Worm (Caenorhabditis elegans) whole organism, L2 larva: ENCODE measurements around the gene W02B12.12.
A peak's percentile ranks its signal among the peaks of the same experiment; 100 is the strongest.

Source experiments
- F13H6.1 ChIP-seq: sonication (generic microtip); optimal IDR thresholded peaks from 2 replicates; lab custom pipeline; 2016; ENCODE audit warnings: missing genetic modification characterization, missing compliant biosample characterization
- R02D3.7 ChIP-seq: fragments of 150-350 bp; optimal IDR thresholded peaks from 2 replicates; lab custom pipeline; 2014; ENCODE audit warnings: missing biosample characterization, missing genetic modification characterization
- ZK546.5 ChIP-seq: sonication (generic microtip); optimal IDR thresholded peaks from 2 replicates; lab custom pipeline; 2017; ENCODE audit warnings: missing biosample characterization, missing genetic modification characterization
- ama-1 ChIP-seq: fragments of 150-350 bp; optimal IDR thresholded peaks from 2 replicates; lab custom pipeline; 2018; ENCODE audit warnings: inconsistent platforms
- egl-27 ChIP-seq: sonication (generic microtip); optimal IDR thresholded peaks from 3 replicates; lab custom pipeline; 2017; ENCODE audit warnings: missing biosample characterization, missing genetic modification reagents, missing genetic modification characterization
- mdl-1 ChIP-seq, 2 experiments: fragments of 150-350 bp in 1 of 2; sonication (generic microtip) in 1 of 2; optimal IDR thresholded peaks; 2 replicates each; lab custom pipeline; 2017; ENCODE audit warnings: missing biosample characterization in 2 of 2, missing genetic modification characterization in 2 of 2
- unc-62 ChIP-seq: fragments of 150-350 bp; optimal IDR thresholded peaks from 2 replicates; lab custom pipeline; 2014; ENCODE audit warnings: missing biosample characterization, missing genetic modification reagents, missing genetic modification characterization

- TF ChIP-seq egl-27 (tag; lab: Kevin White, UChicago) (no peak), F13H6.1 (tag; lab: Kevin White, UChicago) (peak; percentile 75), ZK546.5 (tag; lab: Kevin White, UChicago) (no peak), ama-1 (no peak), unc-62 (GFP tag; lab: Kevin White, UChicago) (no peak), mdl-1 (tag; optimal IDR thresholded peaks at IDR 0.05; lab: Kevin White, UChicago) (no peak), R02D3.7 (no peak)
Observed at ce11 chrII:11464427-11464944, 14.5 kb downstream of the W02B12.12 start, which contains the start of the genes aars-1 and rga-1.
